Fruit fly (Drosophila melanogaster) whole organism, pupa: ENCODE measurements around the gene CG1812.

Experiments
- CG10348 ChIP-seq: fragments of 200-800 bp; sonication (Bioruptor generic); IDR thresholded peaks from 2 replicates; pipeline ENCODE4 v1.3.6; 2022; ENCODE audit warnings: missing biosample characterization, missing genetic modification characterization
- CG12605 ChIP-seq: fragments of 200-800 bp; sonication (Bioruptor generic); IDR thresholded peaks from 2 replicates; pipeline ENCODE4 v1.3.6; 2022; ENCODE audit warnings: missing biosample characterization, missing genetic modification characterization
- CG13204 ChIP-seq: fragments of 200-800 bp; sonication (Bioruptor generic); optimal IDR thresholded peaks from 2 replicates; lab custom pipeline; 2018; ENCODE audit warnings: missing biosample characterization, mild to moderate bottlenecking, missing genetic modification characterization, moderate library complexity
- CG14655 ChIP-seq: fragments of 200-800 bp; sonication (Bioruptor generic); optimal IDR thresholded peaks from 3 replicates; lab custom pipeline; 2017; ENCODE audit warnings: mild to moderate bottlenecking, missing biosample characterization, missing genetic modification reagents, missing genetic modification characterization
- CG15710 ChIP-seq: fragments of 200-800 bp; sonication (Bioruptor generic); optimal IDR thresholded peaks from 2 replicates; lab custom pipeline; 2018; ENCODE audit warnings: missing biosample characterization, mild to moderate bottlenecking, missing genetic modification characterization, moderate library complexity
- CG17806 ChIP-seq: fragments of 200-800 bp; sonication (Bioruptor generic); optimal IDR thresholded peaks from 2 replicates; lab custom pipeline; 2018; ENCODE audit warnings: missing biosample characterization, mild to moderate bottlenecking, missing genetic modification characterization, moderate library complexity
- CG32121 ChIP-seq: fragments of 200-800 bp; sonication (Bioruptor generic); IDR thresholded peaks from 2 replicates; pipeline ENCODE4 v1.3.6; 2022; ENCODE audit warnings: missing biosample characterization, missing genetic modification characterization
- CG34367 ChIP-seq: fragments of 200-800 bp; sonication (Bioruptor generic); optimal IDR thresholded peaks from 2 replicates; lab custom pipeline; 2018; ENCODE audit warnings: missing biosample characterization, mild to moderate bottlenecking, missing genetic modification characterization
- CG4496 ChIP-seq: fragments of 200-800 bp; sonication (Bioruptor generic); IDR thresholded peaks from 3 replicates; pipeline ENCODE4 v1.3.6; 2022; ENCODE audit warnings: missing biosample characterization, missing genetic modification characterization
- CG8159 ChIP-seq: fragments of 200-800 bp; sonication (Bioruptor generic); optimal IDR thresholded peaks from 3 replicates; lab custom pipeline; 2018; ENCODE audit warnings: missing biosample characterization, mild to moderate bottlenecking, missing genetic modification characterization, moderate library complexity
- CG8301 ChIP-seq: fragments of 200-800 bp; sonication (Bioruptor generic); optimal IDR thresholded peaks from 2 replicates; lab custom pipeline; 2018; ENCODE audit warnings: missing biosample characterization, mild to moderate bottlenecking, missing genetic modification characterization
- CG9948 ChIP-seq: fragments of 200-800 bp; sonication (Bioruptor generic); optimal IDR thresholded peaks from 2 replicates; lab custom pipeline; 2018; ENCODE audit warnings: missing biosample characterization, mild to moderate bottlenecking, missing genetic modification characterization, moderate library complexity
- D1 ChIP-seq: fragments of 200-800 bp; sonication (Bioruptor generic); optimal IDR thresholded peaks from 2 replicates; lab custom pipeline; 2018; ENCODE audit warnings: missing biosample characterization, mild to moderate bottlenecking, missing genetic modification characterization, moderate library complexity
- EcR ChIP-seq: fragments of 200-800 bp; sonication (Bioruptor generic); optimal IDR thresholded peaks from 3 replicates; lab custom pipeline; 2019; ENCODE audit warnings: missing biosample characterization, missing genetic modification characterization, mild to moderate bottlenecking, moderate library complexity, missing genetic modification reagents
- Ets98B ChIP-seq: fragments of 200-800 bp; sonication (Bioruptor generic); IDR thresholded peaks from 2 replicates; pipeline ENCODE4 v1.3.6; 2022; ENCODE audit warnings: missing biosample characterization, missing genetic modification characterization
- Pif1A ChIP-seq: fragments of 200-800 bp; sonication (Bioruptor generic); optimal IDR thresholded peaks from 3 replicates; lab custom pipeline; 2016; ENCODE audit warnings: missing biosample characterization, missing genetic modification characterization
- Pif1B ChIP-seq: fragments of 200-800 bp; sonication (Bioruptor generic); optimal IDR thresholded peaks from 3 replicates; lab custom pipeline; 2016; ENCODE audit warnings: missing biosample characterization, missing genetic modification characterization
- Snoo ChIP-seq: fragments of 200-800 bp; sonication (Bioruptor generic); optimal IDR thresholded peaks from 3 replicates; lab custom pipeline; 2017; ENCODE audit warnings: missing biosample characterization, mild to moderate bottlenecking, missing genetic modification characterization, inconsistent platforms
- fd96Ca ChIP-seq: fragments of 200-800 bp; sonication (Bioruptor generic); IDR thresholded peaks from 3 replicates; pipeline ENCODE4 v1.3.6; 2022; ENCODE audit warnings: missing biosample characterization, missing genetic modification characterization
- gl ChIP-seq: fragments of 200-800 bp; sonication (Bioruptor generic); optimal IDR thresholded peaks from 2 replicates; lab custom pipeline; 2018; ENCODE audit warnings: missing biosample characterization, mild to moderate bottlenecking, missing genetic modification characterization
- rn ChIP-seq: fragments of 200-800 bp; sonication (Bioruptor generic); IDR thresholded peaks from 2 replicates; pipeline ENCODE4 v1.3.6; 2022; ENCODE audit warnings: missing biosample characterization, missing genetic modification characterization

Gene CG1812

DNA sequence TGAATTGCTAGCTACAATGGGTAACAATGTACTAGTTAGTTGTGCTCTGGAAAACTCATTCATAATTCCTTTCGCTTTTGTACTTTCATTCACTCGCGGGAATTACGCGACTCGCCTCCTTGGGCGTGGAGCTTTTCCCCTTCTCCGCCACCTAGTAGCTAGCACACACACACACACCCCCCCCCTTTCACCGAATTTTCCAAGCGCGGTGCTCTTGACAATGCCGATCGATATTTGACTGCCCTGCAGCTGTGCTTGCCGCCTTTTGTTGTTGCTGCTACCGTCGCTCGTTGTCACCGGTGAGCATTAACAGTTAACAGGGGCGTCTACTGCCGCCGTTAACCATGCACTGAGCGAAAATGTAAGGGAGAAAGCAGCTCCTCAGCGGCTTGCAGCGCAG is 9.1 kb upstream of the CG1812 start:
- TF ChIP-seq CG13204 (GFP tag; lab: Kevin White, UChicago) (peak; percentile 13), fd96Ca (GFP tag; lab: Robert Waterston, UW) (no peak)

dm6 chrX:20502776-20503503 is 8.4 kb upstream of the CG1812 start:
- TF ChIP-seq Ets98B (GFP tag; lab: Robert Waterston, UW) = no peak
- peak; percentile 1 for TF ChIP-seq Snoo (tag; lab: Kevin White, UChicago)
- TF ChIP-seq Pif1A (GFP tag; lab: Kevin White, UChicago) = peak; percentile 62
- TF ChIP-seq CG17806 = peak; percentile 28
- TF ChIP-seq CG15710 (tag; lab: Kevin White, UChicago) = peak; percentile 59
- TF ChIP-seq Pif1B (GFP tag; lab: Kevin White, UChicago) = peak; percentile 47
- TF ChIP-seq CG8159 (tag; lab: Kevin White, UChicago) = peak; percentile 62
- TF ChIP-seq CG13204 (GFP tag; lab: Kevin White, UChicago) = no peak
- no peak for TF ChIP-seq fd96Ca (GFP tag; lab: Robert Waterston, UW)
- peak; percentile 57; the same call in 1 of the 3 replicates for TF ChIP-seq CG4496 (GFP tag; lab: Robert Waterston, UW)
- TF ChIP-seq CG10348 = no peak
- TF ChIP-seq CG8301 (tag; lab: Kevin White, UChicago) = peak; percentile 46
- peak; percentile 2 for TF ChIP-seq EcR (GFP tag; lab: Kevin White, UChicago)
- TF ChIP-seq D1 (tag; lab: Kevin White, UChicago) = peak; percentile 18
- TF ChIP-seq CG34367 (tag; lab: Kevin White, UChicago) = peak; percentile 19
- no peak for TF ChIP-seq gl
- TF ChIP-seq CG14655 = peak; percentile 62
- TF ChIP-seq CG32121 (GFP tag; lab: Robert Waterston, UW) = no peak
- peak; percentile 56 for TF ChIP-seq CG9948
- no peak for TF ChIP-seq CG12605 (GFP tag; lab: Robert Waterston, UW)
- TF ChIP-seq, all 21 proteins: peak for 13

DNA sequence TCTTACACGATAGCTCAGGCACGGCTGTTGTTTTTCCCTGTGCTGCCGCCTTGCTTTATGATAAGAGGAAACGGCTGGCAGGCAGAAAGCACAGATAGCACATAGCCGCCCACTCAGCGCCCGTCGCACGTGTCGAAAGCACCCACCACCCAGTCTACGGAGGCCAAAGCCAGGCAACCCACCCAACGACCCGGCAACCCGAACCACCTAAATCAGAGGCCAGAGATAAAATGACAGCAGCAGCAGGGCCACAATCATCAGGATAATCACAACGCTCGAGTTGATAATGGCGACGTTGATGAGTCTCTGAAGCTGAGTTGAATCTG is 7.9 kb upstream of the CG1812 start:
- peak; percentile 11 for TF ChIP-seq CG14655
- peak; percentile 4 for TF ChIP-seq CG13204 (GFP tag; lab: Kevin White, UChicago)
- TF ChIP-seq CG9948 = no peak

DNA sequence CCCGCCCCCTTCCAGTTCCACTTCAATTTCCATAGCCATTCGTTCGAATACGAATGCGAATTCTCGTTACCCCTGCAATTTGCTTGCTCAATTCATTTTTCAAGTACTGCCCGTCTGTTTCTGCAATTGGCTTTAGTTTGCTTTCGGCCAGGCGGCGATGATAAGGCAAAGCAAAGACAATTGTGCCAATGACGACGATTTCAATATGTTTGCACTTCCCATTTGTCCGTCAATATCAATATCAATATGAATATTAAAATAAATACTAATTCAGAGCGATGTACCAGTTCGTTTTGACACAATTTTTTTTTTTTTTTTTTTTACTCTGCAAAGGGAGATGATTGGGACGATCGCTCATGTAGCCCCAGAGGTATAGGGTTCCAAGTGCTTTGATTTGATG is 5.4 kb upstream of the CG1812 start:
- TF ChIP-seq CG13204 (GFP tag; lab: Kevin White, UChicago) (no peak), CG32121 (GFP tag; lab: Robert Waterston, UW) (no peak), CG34367 (tag; lab: Kevin White, UChicago) (no peak), gl (no peak), Pif1A (GFP tag; lab: Kevin White, UChicago) (no peak), CG8301 (tag; lab: Kevin White, UChicago) (no peak), CG12605 (GFP tag; lab: Robert Waterston, UW) (no peak), Pif1B (GFP tag; lab: Kevin White, UChicago) (no peak), Ets98B (GFP tag; lab: Robert Waterston, UW) (no peak), CG8159 (tag; lab: Kevin White, UChicago) (no peak), CG15710 (tag; lab: Kevin White, UChicago) (no peak), Snoo (tag; lab: Kevin White, UChicago) (no peak), fd96Ca (GFP tag; lab: Robert Waterston, UW) (no peak), CG10348 (no peak), CG14655 (no peak), EcR (GFP tag; lab: Kevin White, UChicago) (no peak), rn (GFP tag; lab: Robert Waterston, UW) (no peak), CG17806 (no peak), CG4496 (GFP tag; lab: Robert Waterston, UW) (no peak), D1 (tag; lab: Kevin White, UChicago) (no peak)
- TF ChIP-seq, all 21 proteins: peak for 0

DNA sequence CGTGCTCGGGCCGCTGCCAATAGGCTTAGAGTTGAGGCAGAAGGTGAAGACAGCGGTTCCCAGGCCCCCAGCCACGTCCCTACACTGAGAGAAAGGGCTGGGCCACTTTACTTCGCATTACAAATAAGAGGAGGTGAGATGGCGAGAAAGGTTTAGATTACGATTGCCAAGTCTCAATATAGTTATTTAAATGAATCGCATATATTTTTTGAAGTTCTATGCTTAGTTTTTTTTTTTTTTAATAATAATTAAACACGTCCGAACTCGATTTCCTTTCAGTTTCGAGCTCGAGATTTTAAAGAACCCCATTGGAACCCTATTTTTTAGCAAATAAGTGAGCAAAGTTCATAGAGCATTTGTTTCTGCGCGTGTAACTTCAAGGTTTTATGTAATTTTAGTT is 3.6 kb upstream of the CG1812 start:
- TF ChIP-seq CG14655 (peak; percentile 54), rn (GFP tag; lab: Robert Waterston, UW) (no peak), CG15710 (tag; lab: Kevin White, UChicago) (peak; percentile 33), CG4496 (GFP tag; lab: Robert Waterston, UW) (peak; percentile 63; the same call in 2 of the 3 replicates), CG9948 (peak; percentile 30), CG8159 (tag; lab: Kevin White, UChicago) (peak; percentile 41), CG17806 (peak; percentile 17), CG12605 (GFP tag; lab: Robert Waterston, UW) (no peak), CG8301 (tag; lab: Kevin White, UChicago) (peak; percentile 13), Ets98B (GFP tag; lab: Robert Waterston, UW) (peak; percentile 38), fd96Ca (GFP tag; lab: Robert Waterston, UW) (0 out of 3 replicates have a peak, but pooled peaks have one; percentile 26), CG13204 (GFP tag; lab: Kevin White, UChicago) (no peak), Pif1A (GFP tag; lab: Kevin White, UChicago) (peak; percentile 60), Pif1B (GFP tag; lab: Kevin White, UChicago) (peak; percentile 17), Snoo (tag; lab: Kevin White, UChicago) (peak; percentile 28), CG10348 (no peak)
- TF ChIP-seq, all 21 proteins: peak for 12
